Worm (Caenorhabditis elegans) whole organism, midembryonic: ENCODE data around the gene pgp-1.

Source experiments
- T22C8.4 ChIP-seq: fragments of 200-800 bp; sonication (Bioruptor generic); IDR thresholded peaks from 2 replicates; pipeline ENCODE4 v1.3.6; 2022; ENCODE audit warnings: missing genetic modification characterization, missing compliant biosample characterization
- cog-1 ChIP-seq: sonication (generic microtip); optimal IDR thresholded peaks from 2 replicates; lab custom pipeline; 2016; ENCODE audit warnings: missing genetic modification characterization, missing compliant biosample characterization
- flt-1 ChIP-seq: fragments of 200-800 bp; sonication (Bioruptor generic); IDR thresholded peaks from 2 replicates; pipeline ENCODE4 v1.3.6; 2022; ENCODE audit warnings: missing genetic modification characterization, missing compliant biosample characterization
- klf-2 ChIP-seq: fragments of 200-800 bp; sonication (Bioruptor generic); conservative IDR thresholded peaks from 2 replicates; pipeline ENCODE4 v1.3.6; 2022; ENCODE audit warnings: missing genetic modification reagents, missing genetic modification characterization, missing compliant biosample characterization
- ref-1 ChIP-seq: fragments of 200-800 bp; sonication (Bioruptor generic); conservative IDR thresholded peaks from 2 replicates; pipeline ENCODE4 v1.3.6; 2022; ENCODE audit warnings: missing genetic modification reagents, missing genetic modification characterization, missing compliant biosample characterization
- tab-1 ChIP-seq: fragments of 200-800 bp; sonication (Bioruptor generic); IDR thresholded peaks from 2 replicates; pipeline ENCODE4 v1.3.6; 2022; ENCODE audit warnings: missing genetic modification characterization, missing compliant biosample characterization
- ztf-23 ChIP-seq: fragments of 200-800 bp; sonication (Bioruptor generic); IDR thresholded peaks from 2 replicates; pipeline ENCODE4 v1.3.6; 2022; ENCODE audit warnings: missing genetic modification reagents, missing genetic modification characterization, missing compliant biosample characterization
- ztf-29 ChIP-seq: fragments of 200-800 bp; sonication (Bioruptor generic); IDR thresholded peaks from 2 replicates; pipeline ENCODE4 v1.3.6; 2022; ENCODE audit warnings: missing genetic modification reagents, missing genetic modification characterization, missing compliant biosample characterization

DNA sequence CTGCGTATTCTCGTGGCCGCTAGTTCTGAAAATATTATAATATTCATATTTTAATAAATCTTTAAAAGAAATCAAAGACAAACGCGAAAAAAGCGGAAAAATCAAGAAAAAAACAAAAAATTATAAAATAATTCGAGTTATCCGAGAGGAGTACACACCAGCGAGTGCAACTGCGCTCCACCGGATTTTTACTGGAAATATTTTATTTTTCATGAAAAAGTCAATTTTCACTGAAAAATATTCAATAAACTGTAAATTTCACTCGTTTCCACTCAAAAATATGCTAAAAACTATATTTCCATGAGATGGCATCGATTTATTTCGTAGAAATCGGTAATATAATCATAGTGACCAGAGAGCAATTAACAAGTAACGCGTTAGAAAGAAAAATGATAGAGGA lies 6.4 kb upstream of the pgp-1 start, which contains the start of gene Y55D9A.2:
- TF ChIP-seq tab-1 (GFP tag; lab: Robert Waterston, UW): no peak
- TF ChIP-seq cog-1 (tag; lab: Kevin White, UChicago): no peak
- TF ChIP-seq ztf-23: no peak
- TF ChIP-seq T22C8.4 (GFP tag; lab: Robert Waterston, UW): no peak
- no peak for TF ChIP-seq ztf-29 (GFP tag; lab: Robert Waterston, UW)
- TF ChIP-seq klf-2 (GFP tag; lab: Robert Waterston, UW): no peak
- TF ChIP-seq flt-1 (GFP tag; lab: Robert Waterston, UW): 0 out of 2 replicates have a peak, but pooled peaks have one; percentile 40
- TF ChIP-seq ref-1: no peak
